Fruit fly (Drosophila melanogaster): ENCODE results near the gene CG7091.
A peak's percentile ranks its signal among the peaks of the same experiment; 100 is the strongest.

CG7091 gene

DNA sequence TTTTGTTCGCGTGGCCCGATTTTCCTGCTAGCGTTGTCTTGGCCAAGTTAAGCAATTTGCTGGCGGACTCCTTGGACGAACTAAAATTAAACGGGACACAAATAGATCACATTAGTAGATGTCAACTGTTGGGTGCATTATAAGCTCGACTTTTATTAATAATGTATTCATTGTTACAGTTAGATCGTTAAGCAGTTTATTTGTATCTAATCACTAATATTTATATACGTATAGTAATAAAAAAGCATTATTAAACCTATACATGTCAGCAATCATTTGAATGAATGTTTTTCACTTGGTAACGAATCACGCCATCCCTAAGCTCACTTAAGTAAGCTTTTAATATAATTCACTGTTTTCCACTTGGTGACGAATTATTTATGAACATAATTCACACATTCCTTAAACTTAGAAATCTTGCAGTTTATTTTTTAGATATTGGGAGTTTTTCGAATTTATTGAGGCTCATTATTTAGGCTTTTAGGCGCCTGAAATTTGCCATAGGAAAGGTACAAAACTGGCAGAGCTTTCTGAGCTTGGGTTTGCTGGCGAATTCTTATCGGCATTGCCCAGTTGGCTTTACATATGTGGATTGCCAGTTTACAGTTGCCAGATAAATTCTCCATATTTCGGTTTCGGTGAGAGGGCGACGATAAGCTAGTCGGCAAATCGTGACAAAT, at the start of gene CG7091, which contains the start of gene CG7381:
Gene CG7091 (plus strand): TSS at position 630 of the 680 bp plus-strand sequence.
Gene CG7381 (minus strand): TSS at position 101 of the 680 bp plus-strand sequence.
- TF ChIP-seq CG17801 (GFP tag; optimal IDR thresholded peaks at IDR 0.05; ENCODE audit: partially characterized antibody), result no peak

DNA sequence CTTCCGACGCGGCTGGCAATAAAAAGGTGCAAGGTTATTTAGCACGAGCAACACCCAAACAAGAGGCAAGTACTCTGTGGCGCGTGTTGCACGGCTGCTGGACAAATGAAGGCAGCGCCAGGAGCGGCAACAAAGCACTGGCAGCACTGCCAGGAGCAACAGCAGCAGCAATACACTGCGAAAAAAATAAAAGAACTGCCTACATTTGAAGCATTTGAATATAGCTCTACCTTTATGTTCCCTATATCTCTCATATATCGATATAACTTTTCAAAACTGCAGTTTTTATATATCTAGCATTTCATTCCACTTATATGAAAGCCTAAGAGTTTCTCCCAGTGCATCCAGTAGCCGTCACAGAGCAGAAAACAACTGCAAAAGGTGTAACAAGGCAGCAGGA, 20.4 kb upstream of the CG7091 start:
- no peak for TF ChIP-seq CG17801 (GFP tag; optimal IDR thresholded peaks at IDR 0.05; ENCODE audit: partially characterized antibody)

DNA sequence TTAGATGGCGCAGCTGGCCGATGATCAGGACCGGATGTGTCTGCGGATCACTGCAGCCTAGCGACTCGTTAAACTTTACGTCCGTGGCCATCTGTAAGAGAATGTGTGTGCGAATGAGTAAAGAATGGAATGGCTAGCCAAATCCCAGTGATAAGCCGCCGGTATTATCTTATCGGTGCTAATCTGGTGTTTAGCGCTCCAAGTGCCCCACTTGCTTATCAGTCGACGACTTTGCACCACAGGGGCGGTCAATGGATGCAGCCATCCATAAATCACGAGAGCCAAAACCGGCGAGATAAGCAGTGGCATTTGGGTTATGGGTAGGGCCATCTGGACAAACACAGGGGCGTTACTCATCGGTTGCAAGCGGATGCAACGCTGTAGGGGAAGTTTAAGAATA, 17.6 kb upstream of the CG7091 start:
- no peak for TF ChIP-seq CG17801 (GFP tag; optimal IDR thresholded peaks at IDR 0.05; ENCODE audit: partially characterized antibody)

DNA sequence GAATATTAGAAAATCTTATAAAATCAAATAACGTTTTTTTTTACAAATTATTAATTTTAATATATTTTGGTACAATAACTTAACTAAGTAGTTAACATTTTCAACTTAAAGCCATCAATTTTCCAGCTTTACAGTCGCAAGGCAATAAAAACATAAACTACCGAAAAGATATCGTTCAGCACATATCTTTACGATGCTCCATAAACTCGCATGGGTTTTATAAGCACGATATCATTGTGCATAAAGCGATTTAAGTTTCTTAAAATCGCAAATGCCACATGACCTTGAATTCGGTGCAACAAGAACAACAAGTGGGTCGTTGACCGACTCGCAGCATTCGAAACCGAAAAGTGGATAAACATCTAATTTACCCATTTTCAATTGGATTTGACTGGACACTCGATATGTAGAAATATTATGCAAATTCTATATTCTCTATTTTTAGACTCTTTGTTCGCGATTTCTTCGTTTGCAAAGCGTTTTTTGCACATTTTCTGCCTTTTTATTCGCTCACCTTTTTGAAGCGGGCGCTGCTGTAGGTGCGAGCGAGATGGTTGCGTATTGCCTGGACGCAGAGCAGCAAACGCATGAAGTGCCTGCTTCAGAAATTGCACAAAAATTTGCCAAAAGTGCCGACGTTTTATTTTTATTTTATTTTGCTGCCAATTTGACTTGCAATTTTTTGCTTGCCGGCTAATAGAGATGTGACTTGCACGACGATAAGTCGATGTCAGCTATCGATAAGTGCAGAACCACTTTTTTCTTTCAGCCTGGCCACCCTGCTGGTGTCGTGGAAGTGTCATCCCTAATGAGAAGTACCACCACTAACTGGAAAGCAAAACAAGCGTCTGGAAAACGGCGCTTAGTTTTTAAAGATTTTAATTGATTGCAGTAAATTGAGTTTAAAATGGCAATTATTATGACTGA, 16.6 kb upstream of the CG7091 start, which contains the start of gene Spc25:
Gene Spc25 (plus strand): TSS at position 817 of the 927 bp plus-strand sequence.
- peak; percentile 15 for TF ChIP-seq CG17801 (GFP tag; optimal IDR thresholded peaks at IDR 0.05; ENCODE audit: partially characterized antibody)

DNA sequence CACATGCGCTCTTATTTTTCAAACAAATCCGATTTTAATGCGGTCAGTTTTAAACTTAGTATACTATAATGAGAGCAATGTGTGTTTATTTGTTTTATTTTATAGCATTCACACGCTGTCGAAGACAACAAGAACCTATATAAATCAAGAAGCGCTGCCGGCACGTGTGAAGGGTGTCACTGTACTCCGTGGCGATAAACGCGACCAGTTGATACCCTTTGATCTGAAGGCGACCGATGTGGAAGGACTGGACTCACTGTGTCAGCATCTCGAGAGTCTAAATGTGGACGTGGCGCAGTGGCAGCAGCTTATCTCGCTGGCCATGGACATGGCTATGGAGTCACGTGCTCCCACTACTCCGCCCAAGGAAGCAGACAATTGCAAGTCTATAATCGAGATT, 15.2 kb upstream of the CG7091 start:
- TF ChIP-seq CG17801 (GFP tag; optimal IDR thresholded peaks at IDR 0.05; ENCODE audit: partially characterized antibody), result no peak

DNA sequence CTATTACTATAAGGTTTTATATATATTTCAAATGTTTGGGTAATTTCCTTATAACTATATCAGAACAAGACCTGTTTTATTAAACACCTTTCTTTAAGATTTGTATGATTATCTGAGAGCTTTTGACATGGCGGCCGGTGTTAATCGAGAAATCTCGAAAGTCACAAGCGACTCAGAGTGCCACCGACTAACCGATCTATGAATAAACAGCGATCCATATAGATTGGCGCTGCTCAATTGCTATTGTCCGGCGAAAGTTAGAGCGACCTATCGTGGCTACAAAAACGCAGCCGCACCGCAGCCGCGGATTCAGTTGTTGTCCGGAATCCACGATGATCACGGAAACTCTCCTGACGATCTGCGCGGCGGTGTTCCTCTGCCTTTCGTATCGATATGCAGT, 14.3 kb upstream of the CG7091 start, which contains the start of gene Cyp304a1:
Gene Cyp304a1 (plus strand): TSS at position 301 of the 400 bp plus-strand sequence.
- TF ChIP-seq CG17801 (GFP tag; optimal IDR thresholded peaks at IDR 0.05; ENCODE audit: partially characterized antibody), result no peak

DNA sequence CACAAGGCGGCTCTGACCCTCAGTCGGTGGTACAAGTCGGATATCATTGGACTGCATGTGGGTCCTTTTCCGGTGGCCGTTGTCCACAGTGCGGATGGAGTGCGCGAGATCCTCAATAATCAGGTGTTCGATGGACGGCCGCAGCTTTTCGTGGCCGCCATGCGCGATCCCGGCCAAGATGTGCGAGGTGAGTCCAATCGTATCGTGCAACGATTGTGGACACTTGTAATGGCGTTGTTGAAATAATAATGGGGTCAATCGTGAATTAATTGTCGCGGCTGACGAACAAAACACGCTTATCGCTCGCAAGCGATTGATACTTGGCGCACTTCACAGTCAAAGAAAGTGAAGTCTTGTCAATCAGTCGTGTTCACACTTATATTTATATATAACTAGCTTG, 13.8 kb upstream of the CG7091 start:
- no peak for TF ChIP-seq CG17801 (GFP tag; optimal IDR thresholded peaks at IDR 0.05; ENCODE audit: partially characterized antibody)

DNA sequence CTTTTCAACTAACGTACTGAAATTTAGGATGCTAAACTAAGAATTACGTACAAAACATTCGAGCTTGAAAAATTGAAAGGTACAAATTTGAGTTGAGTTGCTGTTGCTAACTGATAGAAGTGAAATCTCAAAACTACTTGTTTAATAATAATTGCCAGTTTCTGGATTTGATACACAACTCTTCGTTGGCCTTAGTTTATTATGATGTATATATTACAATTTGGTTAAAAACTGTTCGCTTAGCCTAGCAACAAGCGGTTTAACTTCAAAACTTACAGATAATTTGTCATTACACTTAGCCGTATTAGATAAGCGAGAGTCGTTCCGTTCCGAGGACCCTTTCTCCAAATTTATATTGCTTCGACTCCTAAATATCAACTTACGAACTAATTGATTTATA, 10.2 kb upstream of the CG7091 start, which contains the start of the genes CG14384 and grsm:
Gene CG14384 (minus strand): TSS at position 101 of the 400 bp plus-strand sequence.
Gene grsm (minus strand): TSS at position 101 of the 400 bp plus-strand sequence.
- no peak for TF ChIP-seq CG17801 (GFP tag; optimal IDR thresholded peaks at IDR 0.05; ENCODE audit: partially characterized antibody)

DNA sequence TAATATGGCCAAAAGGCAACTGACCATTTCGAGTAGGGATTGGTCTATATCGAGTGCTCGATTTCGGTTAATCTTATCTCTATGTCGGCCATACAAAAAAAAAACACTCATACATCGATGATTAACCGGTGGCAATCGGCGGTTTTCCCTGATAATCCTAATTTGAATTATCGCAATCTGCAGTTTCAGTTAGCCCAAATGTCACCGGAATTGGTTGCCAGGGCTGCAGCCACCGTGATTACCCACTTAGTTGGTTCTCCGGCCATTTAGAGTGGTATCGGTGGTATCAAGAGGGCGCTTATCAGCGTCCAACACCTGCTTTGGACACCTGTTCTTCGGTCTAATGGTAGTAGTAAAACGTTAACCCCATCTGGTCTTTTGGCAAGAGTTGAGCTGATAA, 5.7 kb upstream of the CG7091 start:
- no peak for TF ChIP-seq CG17801 (GFP tag; optimal IDR thresholded peaks at IDR 0.05; ENCODE audit: partially characterized antibody)

DNA sequence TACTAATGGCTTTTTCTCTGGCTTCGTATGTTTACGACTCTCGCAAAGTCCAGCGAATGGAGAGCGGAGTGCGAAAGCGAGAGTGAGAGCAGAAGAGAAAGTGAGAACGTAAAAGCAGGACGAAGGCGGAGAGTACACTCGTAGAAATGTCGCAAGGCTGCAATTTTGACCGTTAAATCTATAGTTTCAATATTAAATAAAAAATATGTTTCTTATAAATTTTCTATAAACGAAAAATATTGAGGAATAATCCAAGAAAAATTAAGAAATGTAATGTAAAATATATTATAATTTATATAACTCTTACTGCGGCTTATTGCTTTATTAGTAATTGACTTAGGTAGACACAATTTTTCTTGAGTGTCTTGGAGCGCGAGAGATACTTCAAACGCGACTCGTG, 3.4 kb upstream of the CG7091 start:
- no peak for TF ChIP-seq CG17801 (GFP tag; optimal IDR thresholded peaks at IDR 0.05; ENCODE audit: partially characterized antibody)

DNA sequence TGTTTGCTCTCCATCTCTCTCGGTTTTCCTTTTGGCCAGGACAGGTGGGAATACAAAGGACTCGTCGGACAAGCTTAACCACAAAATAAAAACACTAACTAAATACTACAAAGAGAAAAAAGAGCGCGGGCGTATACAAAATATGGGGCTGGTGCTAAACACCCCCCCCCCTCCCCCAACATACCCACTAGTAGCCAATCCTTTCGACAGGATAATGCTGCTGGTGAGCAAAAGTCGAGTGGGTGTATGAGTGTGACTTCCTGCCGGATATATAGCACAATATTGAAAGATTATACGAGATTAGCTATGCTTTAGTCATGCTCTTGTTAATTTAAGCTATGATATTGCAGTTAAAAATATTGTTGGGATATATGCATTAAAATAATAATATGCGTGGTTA, 2.6 kb upstream of the CG7091 start:
- TF ChIP-seq CG17801 (GFP tag; optimal IDR thresholded peaks at IDR 0.05; ENCODE audit: partially characterized antibody), result no peak

DNA sequence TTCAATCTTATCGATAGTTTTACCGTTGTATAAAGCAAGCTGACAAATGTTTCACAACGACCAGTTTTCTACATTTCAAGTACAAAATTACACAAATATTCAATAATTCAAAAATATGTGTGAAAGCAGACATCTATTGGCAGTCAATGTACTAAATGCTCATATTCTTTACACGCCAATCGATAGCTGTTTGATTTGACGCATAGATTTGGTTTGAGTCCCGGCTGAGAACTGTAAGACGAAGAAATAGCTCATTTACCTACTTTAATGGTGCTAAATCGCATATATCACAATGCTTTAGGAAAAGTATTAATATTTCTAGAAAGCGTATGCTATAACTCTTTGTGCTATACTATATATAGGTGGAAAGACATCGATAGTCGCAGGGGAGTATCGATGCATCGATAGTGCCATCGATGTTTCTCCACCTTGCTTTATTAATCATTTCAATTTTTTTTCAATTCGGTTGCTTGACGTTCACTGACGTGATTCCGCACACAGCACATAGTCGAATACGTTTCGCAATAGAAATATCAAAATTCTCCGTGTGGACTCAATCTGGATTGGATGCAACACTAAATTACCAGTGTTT, 2.9 kb downstream of the CG7091 start, which contains the start of gene Paip2:
Gene Paip2 (plus strand): TSS at position 165 of the 592 bp plus-strand sequence.
- TF ChIP-seq CG17801 (GFP tag; optimal IDR thresholded peaks at IDR 0.05; ENCODE audit: partially characterized antibody), result no peak

DNA sequence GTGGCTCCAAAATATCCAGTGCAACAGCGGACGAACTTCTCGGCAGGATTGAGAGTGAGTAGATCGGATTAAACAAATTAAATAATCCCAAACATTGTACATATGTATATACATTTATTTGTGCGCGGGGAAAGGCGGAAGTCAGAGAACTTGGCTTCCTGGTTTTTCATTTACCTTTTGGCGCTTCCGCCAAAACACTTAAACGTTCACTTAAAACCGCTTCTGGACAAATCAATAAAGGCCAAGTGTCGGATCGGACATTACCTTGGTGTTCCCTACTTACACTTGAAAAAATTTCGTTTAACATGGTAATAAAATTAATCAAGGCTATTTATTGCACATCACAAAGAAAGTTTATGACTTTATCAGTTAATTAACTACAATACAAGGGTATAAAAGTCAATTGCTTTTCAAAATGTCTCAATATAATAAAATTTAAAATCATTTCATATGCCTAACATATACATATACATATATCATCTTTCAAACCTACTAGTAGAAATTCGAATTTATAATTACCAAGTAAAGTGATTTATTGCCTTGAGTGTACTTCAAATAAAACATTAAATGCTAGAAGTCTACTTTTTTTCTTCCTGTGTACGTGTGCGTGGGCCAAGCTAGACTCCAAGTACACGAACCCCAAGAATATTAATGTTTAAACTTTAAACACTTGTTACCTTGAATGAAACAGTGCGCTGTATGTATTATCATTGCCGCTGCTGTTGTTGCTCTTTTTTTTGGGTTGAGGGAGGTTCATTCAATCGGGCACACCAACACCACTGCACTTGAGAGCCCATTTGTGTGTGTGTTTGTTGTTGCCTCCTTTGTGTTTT, 3.8 kb downstream of the CG7091 start:
- peak; percentile 72 for TF ChIP-seq CG17801 (GFP tag; optimal IDR thresholded peaks at IDR 0.05; ENCODE audit: partially characterized antibody)
